Worm (Caenorhabditis elegans) whole organism, L1 larva: Measurements from ENCODE around the gene K02D3.2.
A peak's percentile ranks its signal among the peaks of the same experiment; 100 is the strongest.

Experiments used
- C04F5.9 ChIP-seq: sonication (generic microtip); optimal IDR thresholded peaks from 2 replicates; lab custom pipeline; 2016; ENCODE audit warnings: missing genetic modification characterization, missing compliant biosample characterization
- C34B4.2 ChIP-seq: sonication (generic microtip); optimal IDR thresholded peaks from 2 replicates; lab custom pipeline; 2017; ENCODE audit warnings: mild to moderate bottlenecking, missing genetic modification characterization, missing compliant biosample characterization
- F16B12.6 ChIP-seq: fragments of 150-350 bp; optimal IDR thresholded peaks from 2 replicates; lab custom pipeline; 2014; ENCODE audit warnings: missing biosample characterization, missing genetic modification characterization
- aha-1 ChIP-seq: fragments of 150-350 bp; optimal IDR thresholded peaks from 2 replicates; lab custom pipeline; 2014; ENCODE audit warnings: missing biosample characterization, missing genetic modification characterization
- alr-1 ChIP-seq: fragments of 200-800 bp; sonication (Bioruptor generic); optimal IDR thresholded peaks from 2 replicates; lab custom pipeline; 2018; ENCODE audit warnings: borderline replicate concordance, mild to moderate bottlenecking, missing genetic modification characterization, missing compliant biosample characterization
- aly-2 ChIP-seq: fragments of 150-350 bp; optimal IDR thresholded peaks from 2 replicates; lab custom pipeline; 2014; ENCODE audit warnings: missing biosample characterization, missing genetic modification characterization
- blmp-1 ChIP-seq: fragments of 150-350 bp; optimal IDR thresholded peaks from 2 replicates; lab custom pipeline; 2014; ENCODE audit warnings: missing biosample characterization, missing genetic modification characterization
- ceh-82 ChIP-seq, 3 experiments: fragments of 150-350 bp in 1 of 3; sonication (generic microtip) in 2 of 3; optimal IDR thresholded peaks; 2 replicates each; lab custom pipeline; 2014 to 2017; ENCODE audit warnings: missing biosample characterization in 3 of 3, missing genetic modification characterization in 3 of 3
- ces-1 ChIP-seq: fragments of 150-350 bp; optimal IDR thresholded peaks from 2 replicates; lab custom pipeline; 2014; ENCODE audit warnings: missing biosample characterization, missing genetic modification reagents, missing genetic modification characterization
- dsc-1 ChIP-seq: sonication (generic microtip); optimal IDR thresholded peaks from 2 replicates; lab custom pipeline; 2016; ENCODE audit warnings: mild to moderate bottlenecking, missing genetic modification characterization, missing compliant biosample characterization
- efl-1 ChIP-seq, 4 experiments: fragments of 150-350 bp; optimal IDR thresholded peaks in 3 of 4; peaks in 1 of 4; 1 replicate in 1 of 4; 2 replicates in 3 of 4; lab custom pipeline; 2014; ENCODE audit warnings: missing biosample characterization in 2 of 4, missing genetic modification characterization in 2 of 4, missing genetic modification reagents in 2 of 4
- egl-13 ChIP-seq: sonication (generic microtip); optimal IDR thresholded peaks from 2 replicates; lab custom pipeline; 2016; ENCODE audit warnings: missing genotype, missing genetic modification reagents, missing genetic modification characterization, missing compliant biosample characterization
- elt-2 ChIP-seq: sonication (generic microtip); optimal IDR thresholded peaks from 2 replicates; lab custom pipeline; 2016; ENCODE audit warnings: missing genetic modification characterization, mild to moderate bottlenecking, inconsistent platforms, missing compliant biosample characterization, missing genetic modification reagents
- fkh-4 ChIP-seq: sonication (generic microtip); optimal IDR thresholded peaks from 2 replicates; lab custom pipeline; 2016; ENCODE audit warnings: missing compliant biosample characterization, missing genetic modification characterization, borderline replicate concordance
- fos-1 ChIP-seq: fragments of 150-350 bp; optimal IDR thresholded peaks from 2 replicates; lab custom pipeline; 2014; ENCODE audit warnings: missing biosample characterization, missing genetic modification characterization
- hlh-17 ChIP-seq: fragments of 200-800 bp; sonication (Bioruptor generic); optimal IDR thresholded peaks from 2 replicates; lab custom pipeline; 2018; ENCODE audit warnings: missing genetic modification characterization, mild to moderate bottlenecking, missing compliant biosample characterization, moderate library complexity, borderline replicate concordance
- hlh-4 ChIP-seq: sonication (generic microtip); optimal IDR thresholded peaks from 2 replicates; lab custom pipeline; 2016; ENCODE audit warnings: mild to moderate bottlenecking, missing genetic modification characterization, missing compliant biosample characterization
- irx-1 ChIP-seq: sonication (generic microtip); optimal IDR thresholded peaks from 2 replicates; lab custom pipeline; 2016; ENCODE audit warnings: missing genetic modification characterization, missing compliant biosample characterization
- isw-1 ChIP-seq: fragments of 200-800 bp; sonication (Bioruptor generic); IDR thresholded peaks from 2 replicates; pipeline ENCODE4 v1.3.6; 2022; ENCODE audit warnings: missing genetic modification characterization, missing compliant biosample characterization
- jun-1 ChIP-seq: fragments of 150-350 bp; optimal IDR thresholded peaks from 2 replicates; lab custom pipeline; 2014; ENCODE audit warnings: missing biosample characterization, missing genetic modification reagents, missing genetic modification characterization
- lin-13 ChIP-seq: fragments of 150-350 bp; optimal IDR thresholded peaks from 2 replicates; lab custom pipeline; 2014; ENCODE audit warnings: missing biosample characterization, missing genetic modification reagents, missing genetic modification characterization
- lin-15B ChIP-seq: fragments of 150-350 bp; sonication (generic microtip); optimal IDR thresholded peaks from 3 replicates; lab custom pipeline; 2014; ENCODE audit warnings: missing biosample characterization, missing genetic modification characterization
- lin-35 ChIP-seq, 2 experiments: fragments of 150-350 bp; optimal IDR thresholded peaks; 2 replicates each; lab custom pipeline; 2014; ENCODE audit warnings: missing biosample characterization in 2 of 2, missing genetic modification characterization in 2 of 2, missing genetic modification reagents in 2 of 2
- lin-39 ChIP-seq: fragments of 150-350 bp; optimal IDR thresholded peaks from 2 replicates; lab custom pipeline; 2014; ENCODE audit warnings: missing biosample characterization, missing genetic modification reagents, missing genetic modification characterization
- lir-3 ChIP-seq: sonication (generic microtip); optimal IDR thresholded peaks from 2 replicates; lab custom pipeline; 2016; ENCODE audit warnings: mild to moderate bottlenecking, missing genetic modification characterization, moderate library complexity, missing compliant biosample characterization; ENCODE audit not compliant: poor library complexity
- lsy-2 ChIP-seq, 2 experiments: fragments of 150-350 bp; optimal IDR thresholded peaks; 2 replicates each; lab custom pipeline; 2014; ENCODE audit warnings: missing biosample characterization in 2 of 2, missing genetic modification characterization in 2 of 2
- mab-9 ChIP-seq: fragments of 200-800 bp; sonication (Bioruptor generic); IDR thresholded peaks from 2 replicates; pipeline ENCODE4 v1.3.6; 2022; ENCODE audit warnings: missing genetic modification reagents, missing genetic modification characterization, missing compliant biosample characterization
- mef-2 ChIP-seq: fragments of 150-350 bp; optimal IDR thresholded peaks from 2 replicates; lab custom pipeline; 2014; ENCODE audit warnings: missing biosample characterization, missing genetic modification characterization
- mep-1 ChIP-seq: fragments of 150-350 bp; optimal IDR thresholded peaks from 2 replicates; lab custom pipeline; 2014; ENCODE audit warnings: missing biosample characterization, missing genetic modification characterization
- nhr-19 ChIP-seq: fragments of 200-800 bp; sonication (Bioruptor generic); conservative IDR thresholded peaks from 2 replicates; pipeline ENCODE4 v1.3.6; 2022; ENCODE audit warnings: missing genetic modification characterization, missing compliant biosample characterization
- nhr-20 ChIP-seq: sonication (generic microtip); optimal IDR thresholded peaks from 2 replicates; lab custom pipeline; 2016; ENCODE audit warnings: mild to moderate bottlenecking, missing genetic modification characterization, missing compliant biosample characterization
- nhr-237 ChIP-seq: fragments of 150-350 bp; optimal IDR thresholded peaks from 2 replicates; lab custom pipeline; 2014; ENCODE audit warnings: missing biosample characterization, missing genetic modification characterization
- nhr-47 ChIP-seq: sonication (generic microtip); optimal IDR thresholded peaks from 2 replicates; lab custom pipeline; 2016; ENCODE audit warnings: mild to moderate bottlenecking, missing genetic modification characterization, moderate library complexity, missing compliant biosample characterization
- nhr-71 ChIP-seq: sonication (generic microtip); optimal IDR thresholded peaks from 2 replicates; lab custom pipeline; 2016; ENCODE audit warnings: mild to moderate bottlenecking, missing genetic modification characterization, moderate library complexity, missing compliant biosample characterization
- nhr-77 ChIP-seq: fragments of 150-350 bp; optimal IDR thresholded peaks from 2 replicates; lab custom pipeline; 2014; ENCODE audit warnings: missing biosample characterization, missing genetic modification characterization
- nhr-84 ChIP-seq: sonication (generic microtip); optimal IDR thresholded peaks from 2 replicates; lab custom pipeline; 2017; ENCODE audit warnings: missing biosample characterization, missing genetic modification characterization
- nhr-85 ChIP-seq: sonication (generic microtip); peaks from one replicate; lab custom pipeline; 2016; ENCODE audit warnings: missing genetic modification characterization, inconsistent platforms, missing compliant biosample characterization
- nhr-90 ChIP-seq: sonication (generic microtip); optimal IDR thresholded peaks from 2 replicates; lab custom pipeline; 2016; ENCODE audit warnings: mild to moderate bottlenecking, missing genetic modification characterization, missing compliant biosample characterization; ENCODE audit not compliant: poor library complexity
- pqm-1 ChIP-seq: sonication (generic microtip); optimal IDR thresholded peaks from 3 replicates; lab custom pipeline; 2017; ENCODE audit warnings: missing biosample characterization, missing genetic modification characterization
- rnt-1 ChIP-seq: sonication (generic microtip); optimal IDR thresholded peaks from 2 replicates; lab custom pipeline; 2016; ENCODE audit warnings: mild to moderate bottlenecking, missing genetic modification characterization, moderate library complexity, missing compliant biosample characterization
- snpc-4 ChIP-seq: fragments of 150-350 bp; optimal IDR thresholded peaks from 2 replicates; lab custom pipeline; 2014; ENCODE audit warnings: missing biosample characterization, missing genetic modification characterization
- snu-23 ChIP-seq: sonication (generic microtip); optimal IDR thresholded peaks from 2 replicates; lab custom pipeline; 2016; ENCODE audit warnings: missing genetic modification characterization, missing compliant biosample characterization
- sox-4 ChIP-seq: sonication (generic microtip); optimal IDR thresholded peaks from 2 replicates; lab custom pipeline; 2016; ENCODE audit warnings: missing genetic modification characterization, missing compliant biosample characterization
- sup-37 ChIP-seq: fragments of 200-800 bp; sonication (Bioruptor generic); optimal IDR thresholded peaks from 2 replicates; lab custom pipeline; 2018; ENCODE audit warnings: mild to moderate bottlenecking, missing genetic modification characterization, missing compliant biosample characterization
- tbx-2 ChIP-seq: sonication (generic microtip); optimal IDR thresholded peaks from 2 replicates; lab custom pipeline; 2016; ENCODE audit warnings: missing genetic modification characterization, missing compliant biosample characterization
- unc-62 ChIP-seq: fragments of 150-350 bp; optimal IDR thresholded peaks from 2 replicates; lab custom pipeline; 2014; ENCODE audit warnings: missing biosample characterization, missing genetic modification reagents, missing genetic modification characterization
- unc-86 ChIP-seq: sonication (generic microtip); optimal IDR thresholded peaks from 2 replicates; lab custom pipeline; 2016; ENCODE audit warnings: missing genetic modification characterization, missing compliant biosample characterization
- unc-98 ChIP-seq: fragments of 200-800 bp; sonication (Bioruptor generic); IDR thresholded peaks from 2 replicates; pipeline ENCODE4 v1.3.6; 2022; ENCODE audit warnings: missing genetic modification characterization, missing compliant biosample characterization
- vab-15 ChIP-seq: sonication (generic microtip); optimal IDR thresholded peaks from 2 replicates; lab custom pipeline; 2017; ENCODE audit warnings: missing genotype, mild to moderate bottlenecking, missing genetic modification characterization, missing compliant biosample characterization
- xbp-1 ChIP-seq: sonication (generic microtip); optimal IDR thresholded peaks from 2 replicates; lab custom pipeline; 2016; ENCODE audit warnings: missing genetic modification characterization, missing compliant biosample characterization
- zag-1 ChIP-seq: fragments of 150-350 bp; optimal IDR thresholded peaks from 2 replicates; lab custom pipeline; 2014; ENCODE audit warnings: missing biosample characterization, missing genetic modification characterization
- ztf-11 ChIP-seq, 2 experiments: sonication (generic microtip); optimal IDR thresholded peaks; 2 replicates each; lab custom pipeline; 2016 to 2017; ENCODE audit warnings: missing genetic modification characterization in 2 of 2, missing biosample characterization in 1 of 2, missing compliant biosample characterization in 1 of 2
- ztf-4 ChIP-seq: fragments of 150-350 bp; optimal IDR thresholded peaks from 2 replicates; lab custom pipeline; 2014; ENCODE audit warnings: missing biosample characterization, missing genetic modification characterization

The K02D3.2 gene

DNA sequence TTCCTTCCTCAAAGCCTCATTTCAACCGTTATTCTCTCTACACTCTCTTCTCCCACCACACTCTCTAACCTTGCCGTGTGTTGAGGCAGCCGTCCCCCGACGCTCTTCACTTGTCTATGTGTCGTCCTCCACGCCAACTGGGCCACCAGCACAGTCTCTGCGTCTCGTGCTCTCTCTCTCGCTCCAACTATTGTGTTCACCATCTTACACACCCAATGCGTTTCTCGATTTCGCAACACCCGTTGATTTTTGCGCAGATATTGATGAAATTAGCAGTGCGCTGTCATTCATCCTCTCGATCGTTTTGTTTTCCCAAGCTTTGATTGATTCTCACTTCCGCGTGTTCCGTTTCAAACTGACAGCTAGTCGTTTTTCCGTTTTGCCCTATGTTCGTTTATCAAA lies 24.7 kb downstream of the K02D3.2 start:
- TF ChIP-seq ztf-4 (tag; lab: Kevin White, UChicago) (peak; percentile 52), unc-98 (GFP tag; lab: Robert Waterston, UW) (no peak), snpc-4 (tag; lab: Kevin White, UChicago) (peak; percentile 31), lin-35 (GFP tag; optimal IDR thresholded peaks at IDR 0.05; lab: Kevin White, UChicago) (no peak), C34B4.2 (tag; lab: Kevin White, UChicago) (no peak), efl-1 (optimal IDR thresholded peaks at IDR 0.05; lab: Kevin White, UChicago) (peak in 1 of 2 experiments; percentile 37), efl-1 (GFP tag; optimal IDR thresholded peaks at IDR 0.05 in 1 of 2; lab: Kevin White, UChicago) (no peak), nhr-71 (tag; lab: Kevin White, UChicago) (peak; percentile 70), nhr-77 (tag; lab: Kevin White, UChicago) (no peak), lin-15B (tag; lab: Kevin White, UChicago) (no peak), unc-62 (GFP tag; lab: Kevin White, UChicago) (no peak), snu-23 (GFP tag; lab: Kevin White, UChicago) (peak; percentile 65), nhr-90 (tag; lab: Kevin White, UChicago) (no peak), hlh-17 (GFP tag; lab: Kevin White, UChicago) (no peak), pqm-1 (tag; lab: Kevin White, UChicago) (no peak), F16B12.6 (tag; lab: Kevin White, UChicago) (no peak), elt-2 (tag; lab: Kevin White, UChicago) (no peak), irx-1 (no peak), jun-1 (tag; lab: Kevin White, UChicago) (peak; percentile 5), ces-1 (GFP tag; lab: Kevin White, UChicago) (no peak), lin-39 (tag; lab: Kevin White, UChicago) (no peak), sup-37 (GFP tag; lab: Kevin White, UChicago) (no peak), zag-1 (tag; lab: Kevin White, UChicago) (no peak), lin-13 (no peak), nhr-85 (tag; lab: Kevin White, UChicago) (peak; percentile 50), tbx-2 (peak; percentile 57), blmp-1 (tag; lab: Kevin White, UChicago) (peak; percentile 44), lsy-2 (tag; optimal IDR thresholded peaks at IDR 0.05; lab: Kevin White, UChicago) (peak in 1 of 2 experiments; percentile 33), ztf-11 (tag; optimal IDR thresholded peaks at IDR 0.05; lab: Kevin White, UChicago) (peak in 1 of 2 experiments; percentile 49), isw-1 (GFP tag; lab: Robert Waterston, UW) (peak; percentile 29), aly-2 (no peak), aha-1 (tag; lab: Kevin White, UChicago) (no peak), fos-1 (tag; lab: Kevin White, UChicago) (no peak), nhr-20 (tag; lab: Kevin White, UChicago) (peak; percentile 64), lir-3 (tag; lab: Kevin White, UChicago) (no peak), sox-4 (tag; lab: Kevin White, UChicago) (no peak), ceh-82 (tag; optimal IDR thresholded peaks at IDR 0.05; lab: Kevin White, UChicago) (peak; percentile 34 to 71 (median 56)), rnt-1 (peak; percentile 68), vab-15 (no peak), mep-1 (tag; lab: Kevin White, UChicago) (peak; percentile 54), nhr-84 (tag; lab: Kevin White, UChicago) (no peak), nhr-47 (peak; percentile 60), egl-13 (tag; lab: Kevin White, UChicago) (no peak), alr-1 (tag; lab: Kevin White, UChicago) (no peak), mef-2 (tag; lab: Kevin White, UChicago) (no peak), C04F5.9 (tag; lab: Kevin White, UChicago) (no peak), nhr-237 (tag; lab: Kevin White, UChicago) (no peak), unc-86 (tag; lab: Kevin White, UChicago) (peak; percentile 37), xbp-1 (tag; lab: Kevin White, UChicago) (peak; percentile 8), hlh-4 (tag; lab: Kevin White, UChicago) (no peak), nhr-19 (GFP tag; lab: Robert Waterston, UW) (no peak; the same call in 1 of the 2 replicates), dsc-1 (tag; lab: Kevin White, UChicago) (peak; percentile 53), fkh-4 (tag; lab: Kevin White, UChicago) (no peak), mab-9 (no peak)
